Fruit fly (Drosophila melanogaster): ENCODE measurements around the gene CG6333.

CG6333 gene

dm6 chr3L:17458856-17459518 lies 27.0 kb downstream of the CG6333 start (continued):
- TF ChIP-seq CG33557 (GFP tag; optimal IDR thresholded peaks at IDR 0.05), result no peak
- TF ChIP-seq Ets65A (GFP tag), result peak; percentile 81
- no peak for TF ChIP-seq CG6272 (GFP tag; IDR thresholded peaks at IDR 0.05)
- 0 out of 3 replicates have a peak, but pooled peaks have one; percentile 35 for TF ChIP-seq CG17361 (GFP tag; IDR thresholded peaks at IDR 0.05)
- peak; percentile 25 for TF ChIP-seq CG10209 (GFP tag; optimal IDR thresholded peaks at IDR 0.05)
- 0 out of 3 replicates have a peak, but pooled peaks have one; percentile 9 for TF ChIP-seq CG3726 (GFP tag; IDR thresholded peaks at IDR 0.05)
- peak; percentile 3 for TF ChIP-seq CG12942 (GFP tag; optimal IDR thresholded peaks at IDR 0.05)
- no peak for TF ChIP-seq C15 (GFP tag; IDR thresholded peaks at IDR 0.05)
- TF ChIP-seq her (GFP tag; optimal IDR thresholded peaks at IDR 0.05), result no peak
- TF ChIP-seq Xbp1 (GFP tag; optimal IDR thresholded peaks at IDR 0.05), result peak; percentile 46
- no peak for TF ChIP-seq CG13894 (tag; optimal IDR thresholded peaks at IDR 0.05)
- TF ChIP-seq nmo (GFP tag; optimal IDR thresholded peaks at IDR 0.05), result peak; percentile 20
- peak; percentile 63; the same call in 2 of the 3 replicates for TF ChIP-seq zfh1 (GFP tag; IDR thresholded peaks at IDR 0.05)
- peak; percentile 35; the same call in 1 of the 4 replicates for TF ChIP-seq Gug (GFP tag; IDR thresholded peaks at IDR 0.05)
- TF ChIP-seq org-1 (GFP tag; optimal IDR thresholded peaks at IDR 0.05), result no peak
- no peak for TF ChIP-seq CG5180 (GFP tag; optimal IDR thresholded peaks at IDR 0.05)
- TF ChIP-seq Rfx (GFP tag; IDR thresholded peaks at IDR 0.05), result no peak
- peak; percentile 40 for TF ChIP-seq CG10979 (tag; optimal IDR thresholded peaks at IDR 0.05)
- TF ChIP-seq CG10147 (GFP tag; optimal IDR thresholded peaks at IDR 0.05), result peak; percentile 6
- TF ChIP-seq CG9727 (GFP tag; optimal IDR thresholded peaks at IDR 0.05), result peak; percentile 26
- peak; percentile 66 for TF ChIP-seq CG2712 (tag; optimal IDR thresholded peaks at IDR 0.05)
- peak; percentile 20 for TF ChIP-seq az2 (GFP tag; optimal IDR thresholded peaks at IDR 0.05)
- no peak for TF ChIP-seq shn (GFP tag; optimal IDR thresholded peaks at IDR 0.05)
- TF ChIP-seq H15 (GFP tag; IDR thresholded peaks at IDR 0.05), result 0 out of 3 replicates have a peak, but pooled peaks have one; percentile 34
- TF ChIP-seq ind (GFP tag; optimal IDR thresholded peaks at IDR 0.05), result peak; percentile 7
- TF ChIP-seq sd (tag; optimal IDR thresholded peaks at IDR 0.05), result peak; percentile 51
- peak; percentile 3 for TF ChIP-seq CG16815 (GFP tag; optimal IDR thresholded peaks at IDR 0.05)
- TF ChIP-seq gem (tag; optimal IDR thresholded peaks at IDR 0.05), result peak; percentile 63
- no peak for TF ChIP-seq CG16779 (GFP tag; IDR thresholded peaks at IDR 0.05)
- TF ChIP-seq jigr1 (GFP tag; IDR thresholded peaks at IDR 0.05), result no peak
- TF ChIP-seq CG6683 (GFP tag; optimal IDR thresholded peaks at IDR 0.05), result peak; percentile 11
- no peak for TF ChIP-seq CG4730 (GFP tag; IDR thresholded peaks at IDR 0.05)
- TF ChIP-seq CG18262 (tag; optimal IDR thresholded peaks at IDR 0.05), result peak; percentile 56
- peak; percentile 10 for TF ChIP-seq tap (tag; optimal IDR thresholded peaks at IDR 0.05)
- TF ChIP-seq CG31224 (GFP tag; IDR thresholded peaks at IDR 0.05), result no peak
- no peak for TF ChIP-seq prd (optimal IDR thresholded peaks at IDR 0.05)
- TF ChIP-seq prd (GFP tag; IDR thresholded peaks at IDR 0.05), result peak; percentile 57; the same call in 2 of the 3 replicates
- no peak for TF ChIP-seq CG1647 (GFP tag; optimal IDR thresholded peaks at IDR 0.05)
- peak; percentile 3 for TF ChIP-seq CG13424 (tag; optimal IDR thresholded peaks at IDR 0.05)
- peak; percentile 0 for TF ChIP-seq caup (GFP tag; optimal IDR thresholded peaks at IDR 0.05; ENCODE audit: severe bottlenecking)
- peak; percentile 20 for TF ChIP-seq phol (tag; optimal IDR thresholded peaks at IDR 0.05)
- peak; percentile 15 for TF ChIP-seq oc (tag; optimal IDR thresholded peaks at IDR 0.05)
- peak; percentile 38 for TF ChIP-seq CG17829 (tag; optimal IDR thresholded peaks at IDR 0.05)
- peak; percentile 19; the same call in 1 of the 3 replicates for TF ChIP-seq tgo (GFP tag; IDR thresholded peaks at IDR 0.05)
- TF ChIP-seq vvl (GFP tag; IDR thresholded peaks at IDR 0.05), result peak; percentile 58
- peak; percentile 59 for TF ChIP-seq CG11504 (tag; optimal IDR thresholded peaks at IDR 0.05)
- TF ChIP-seq ssp (GFP tag; IDR thresholded peaks at IDR 0.05), result no peak
- TF ChIP-seq CG3838 (GFP tag; optimal IDR thresholded peaks at IDR 0.05), result no peak
- no peak for TF ChIP-seq Poxn (GFP tag; IDR thresholded peaks at IDR 0.05)
- no peak for TF ChIP-seq Scr (GFP tag; IDR thresholded peaks at IDR 0.05; ENCODE audit: partially characterized antibody)

Data from whole organism, embryonic.